Fruit fly (Drosophila melanogaster): Measurements from ENCODE around the gene Gs2.

Gs2 gene

dm6 chrX:11422532-11422931 is at the start of gene Gs2:
Gene Gs2 (plus strand): TSS chrX:11422832.
- TF ChIP-seq CG17801 (GFP tag; optimal IDR thresholded peaks at IDR 0.05; ENCODE audit: partially characterized antibody) = no peak

- TF ChIP-seq CG17801 (GFP tag; optimal IDR thresholded peaks at IDR 0.05; ENCODE audit: partially characterized antibody) = no peak
Measured at dm6 chrX:11374320-11374719, 48.3 kb upstream of the Gs2 start.

- TF ChIP-seq CG17801 (GFP tag; optimal IDR thresholded peaks at IDR 0.05; ENCODE audit: partially characterized antibody) = no peak
Measured at dm6 chrX:11378388-11378787, 44.2 kb upstream of the Gs2 start.

- TF ChIP-seq CG17801 (GFP tag; optimal IDR thresholded peaks at IDR 0.05; ENCODE audit: partially characterized antibody) = peak; percentile 48
Measured at dm6 chrX:11379139-11379538, 43.5 kb upstream of the Gs2 start.

- no peak for TF ChIP-seq CG17801 (GFP tag; optimal IDR thresholded peaks at IDR 0.05; ENCODE audit: partially characterized antibody)
Measured at dm6 chrX:11379747-11380146, 42.9 kb upstream of the Gs2 start.

dm6 chrX:11382588-11382987 is 40.0 kb upstream of the Gs2 start:
- TF ChIP-seq CG17801 (GFP tag; optimal IDR thresholded peaks at IDR 0.05; ENCODE audit: partially characterized antibody) = no peak

- TF ChIP-seq CG17801 (GFP tag; optimal IDR thresholded peaks at IDR 0.05; ENCODE audit: partially characterized antibody) = no peak
Measured at dm6 chrX:11383530-11383929, 39.1 kb upstream of the Gs2 start.

- no peak for TF ChIP-seq CG17801 (GFP tag; optimal IDR thresholded peaks at IDR 0.05; ENCODE audit: partially characterized antibody)
Measured at dm6 chrX:11384023-11384444, 38.6 kb upstream of the Gs2 start.

dm6 chrX:11385498-11385897 is 37.1 kb upstream of the Gs2 start:
- TF ChIP-seq CG17801 (GFP tag; optimal IDR thresholded peaks at IDR 0.05; ENCODE audit: partially characterized antibody) = no peak

- peak; percentile 50 for TF ChIP-seq CG17801 (GFP tag; optimal IDR thresholded peaks at IDR 0.05; ENCODE audit: partially characterized antibody)
Measured at dm6 chrX:11389494-11390447, 32.9 kb upstream of the Gs2 start.

dm6 chrX:11390625-11391363 is 31.8 kb upstream of the Gs2 start:
- peak; percentile 46 for TF ChIP-seq CG17801 (GFP tag; optimal IDR thresholded peaks at IDR 0.05; ENCODE audit: partially characterized antibody)

dm6 chrX:11391364-11391915 is 31.2 kb upstream of the Gs2 start:
- TF ChIP-seq CG17801 (GFP tag; optimal IDR thresholded peaks at IDR 0.05; ENCODE audit: partially characterized antibody) = no peak

- no peak for TF ChIP-seq CG17801 (GFP tag; optimal IDR thresholded peaks at IDR 0.05; ENCODE audit: partially characterized antibody)
Measured at dm6 chrX:11393003-11393620, 29.5 kb upstream of the Gs2 start.

- no peak for TF ChIP-seq CG17801 (GFP tag; optimal IDR thresholded peaks at IDR 0.05; ENCODE audit: partially characterized antibody)
Measured at dm6 chrX:11404247-11404646, 18.4 kb upstream of the Gs2 start.

dm6 chrX:11409647-11410046 is 13.0 kb upstream of the Gs2 start, which contains the start of gene CG15196:
Gene CG15196 (plus strand): TSS chrX:11409947.
- TF ChIP-seq CG17801 (GFP tag; optimal IDR thresholded peaks at IDR 0.05; ENCODE audit: partially characterized antibody) = no peak
